Fruit fly (Drosophila melanogaster): ENCODE measurements around the gene Dtd.

Dtd gene

dm6 chr3R:11454210-11454904 lies 24.5 kb downstream of the Dtd start (continued):
- TF ChIP-seq trh (GFP tag; optimal IDR thresholded peaks at IDR 0.05) (no peak), tin (GFP tag; optimal IDR thresholded peaks at IDR 0.05) (peak; percentile 32), Asciz (GFP tag; optimal IDR thresholded peaks at IDR 0.05) (peak; percentile 23), D (optimal IDR thresholded peaks at IDR 0.05) (no peak), D (GFP tag; optimal IDR thresholded peaks at IDR 0.05) (no peak), Atf6 (GFP tag; IDR thresholded peaks at IDR 0.05) (peak; percentile 63; the same call in 1 of the 2 replicates), ab (GFP tag; optimal IDR thresholded peaks at IDR 0.05) (peak; percentile 2), CG13624 (GFP tag; optimal IDR thresholded peaks at IDR 0.05) (peak; percentile 59), CG8290 (GFP tag; optimal IDR thresholded peaks at IDR 0.05) (no peak), CG8290 (tag; optimal IDR thresholded peaks at IDR 0.05) (no peak), CG5180 (GFP tag; optimal IDR thresholded peaks at IDR 0.05) (no peak), tgo (GFP tag; IDR thresholded peaks at IDR 0.05) (peak; percentile 59; the same call in 2 of the 3 replicates), CG1233 (GFP tag; optimal IDR thresholded peaks at IDR 0.05) (peak; percentile 41), pb (GFP tag; optimal IDR thresholded peaks at IDR 0.05) (peak; percentile 5), Ptx1 (GFP tag; IDR thresholded peaks at IDR 0.05) (peak; percentile 74), zfh1 (GFP tag; IDR thresholded peaks at IDR 0.05) (no peak), jumu (GFP tag; optimal IDR thresholded peaks at IDR 0.05) (no peak), scrt (GFP tag; optimal IDR thresholded peaks at IDR 0.05) (peak; percentile 28), z (GFP tag; IDR thresholded peaks at IDR 0.05) (no peak), CG12071 (GFP tag; optimal IDR thresholded peaks at IDR 0.05) (peak; percentile 22), bigmax (GFP tag; optimal IDR thresholded peaks at IDR 0.05) (no peak), CG15269 (tag; optimal IDR thresholded peaks at IDR 0.05) (peak; percentile 73), MBD-R2 (GFP tag; IDR thresholded peaks at IDR 0.05) (peak; percentile 30; the same call in 1 of the 2 replicates), ro (GFP tag; IDR thresholded peaks at IDR 0.05) (0 out of 2 replicates have a peak, but pooled peaks have one; percentile 26), CG3838 (GFP tag; optimal IDR thresholded peaks at IDR 0.05) (no peak), CG32532 (GFP tag; IDR thresholded peaks at IDR 0.05) (peak; percentile 76), Usf (GFP tag; optimal IDR thresholded peaks at IDR 0.05) (peak; percentile 74), lola (GFP tag; optimal IDR thresholded peaks at IDR 0.05) (no peak), CG6689 (GFP tag; IDR thresholded peaks at IDR 0.05) (peak; percentile 58), NFAT (GFP tag; IDR thresholded peaks at IDR 0.05) (peak; percentile 39; the same call in 1 of the 2 replicates), Oaz (GFP tag; IDR thresholded peaks at IDR 0.05) (peak; percentile 51; the same call in 1 of the 2 replicates), CG17568 (GFP tag; optimal IDR thresholded peaks at IDR 0.05) (no peak), grau (tag; optimal IDR thresholded peaks at IDR 0.05) (peak; percentile 67), Dek (tag; optimal IDR thresholded peaks at IDR 0.05) (peak; percentile 68), peb (GFP tag; IDR thresholded peaks at IDR 0.05) (no peak), CG11247 (GFP tag; IDR thresholded peaks at IDR 0.05) (peak; percentile 50; the same call in 1 of the 2 replicates), MTF-1 (GFP tag; optimal IDR thresholded peaks at IDR 0.05; ENCODE audit: borderline replicate concordance) (no peak), Pdp1 (GFP tag; optimal IDR thresholded peaks at IDR 0.05) (peak; percentile 24 to 38), CG10543 (GFP tag; optimal IDR thresholded peaks at IDR 0.05) (peak; percentile 19), CG12942 (GFP tag; optimal IDR thresholded peaks at IDR 0.05) (peak; percentile 26), Dfd (GFP tag; optimal IDR thresholded peaks at IDR 0.05) (no peak), Lhr (GFP tag; optimal IDR thresholded peaks at IDR 0.05) (no peak), CG2712 (tag; optimal IDR thresholded peaks at IDR 0.05) (peak; percentile 32), CG15073 (GFP tag; optimal IDR thresholded peaks at IDR 0.05) (no peak), unpg (GFP tag; optimal IDR thresholded peaks at IDR 0.05) (peak; percentile 68), C15 (GFP tag; IDR thresholded peaks at IDR 0.05) (0 out of 3 replicates have a peak, but pooled peaks have one; percentile 31), schlank (tag; optimal IDR thresholded peaks at IDR 0.05) (peak; percentile 40), PHDP (tag; optimal IDR thresholded peaks at IDR 0.05) (peak; percentile 63), Adf1 (GFP tag; IDR thresholded peaks at IDR 0.05) (0 out of 2 replicates have a peak, but pooled peaks have one; percentile 25), gro (GFP tag; optimal IDR thresholded peaks at IDR 0.05) (peak; percentile 76)

Data from whole organism, embryonic.